Worm (Caenorhabditis elegans) whole organism, L4 larva: Measurements from ENCODE around the gene B0244.5.

Experiments
- F10B5.3 ChIP-seq: sonication (generic microtip); optimal IDR thresholded peaks from 2 replicates; lab custom pipeline; 2016; ENCODE audit warnings: mild to moderate bottlenecking, missing genetic modification characterization, missing compliant biosample characterization
- F37D6.2 ChIP-seq: sonication (generic microtip); optimal IDR thresholded peaks from 2 replicates; lab custom pipeline; 2016; ENCODE audit warnings: mild to moderate bottlenecking, missing genetic modification characterization, missing compliant biosample characterization
- T26A8.4 ChIP-seq: fragments of 200-800 bp; sonication (Bioruptor generic); IDR thresholded peaks from 2 replicates; pipeline ENCODE4 v1.3.6; 2022; ENCODE audit warnings: missing genetic modification characterization, missing compliant biosample characterization
- Y75B8A.6 ChIP-seq: fragments of 200-800 bp; sonication (Bioruptor generic); IDR thresholded peaks from 2 replicates; pipeline ENCODE4 v1.3.6; 2022; ENCODE audit warnings: missing genetic modification reagents, missing genetic modification characterization, missing compliant biosample characterization
- ZK337.2 ChIP-seq: fragments of 200-800 bp; sonication (Bioruptor generic); IDR thresholded peaks from 2 replicates; pipeline ENCODE4 v1.3.6; 2022; ENCODE audit warnings: missing genetic modification reagents, missing genetic modification characterization, missing compliant biosample characterization
- arid-1 ChIP-seq: fragments of 200-800 bp; sonication (Bioruptor generic); conservative IDR thresholded peaks from 2 replicates; pipeline ENCODE4 v1.3.6; 2022; ENCODE audit warnings: missing genetic modification reagents, missing genetic modification characterization, missing compliant biosample characterization
- attf-4 ChIP-seq: sonication (generic microtip); optimal IDR thresholded peaks from 3 replicates; lab custom pipeline; 2017; ENCODE audit warnings: missing biosample characterization, missing genetic modification characterization
- ceh-20 ChIP-seq: fragments of 200-800 bp; sonication (Bioruptor generic); IDR thresholded peaks from 2 replicates; pipeline ENCODE4 v1.3.6; 2022; ENCODE audit warnings: missing genetic modification reagents, missing genetic modification characterization, missing compliant biosample characterization
- ceh-44 ChIP-seq: fragments of 200-800 bp; sonication (Bioruptor generic); IDR thresholded peaks from 2 replicates; pipeline ENCODE4 v1.3.6; 2022; ENCODE audit warnings: missing genetic modification reagents, missing genetic modification characterization, missing compliant biosample characterization
- ceh-62 ChIP-seq: sonication (generic microtip); optimal IDR thresholded peaks from 2 replicates; lab custom pipeline; 2017; ENCODE audit warnings: missing biosample characterization, missing genetic modification characterization
- ces-1 ChIP-seq: fragments of 150-350 bp; sonication (generic microtip); optimal IDR thresholded peaks from 4 replicates; lab custom pipeline; 2014; ENCODE audit warnings: missing biosample characterization, missing genetic modification reagents, missing genetic modification characterization
- ctbp-1 ChIP-seq: fragments of 200-800 bp; sonication (Bioruptor generic); IDR thresholded peaks from 2 replicates; pipeline ENCODE4 v1.3.6; 2022; ENCODE audit warnings: missing genetic modification reagents, missing genetic modification characterization, missing compliant biosample characterization
- daf-8 ChIP-seq: fragments of 200-800 bp; sonication (Bioruptor generic); IDR thresholded peaks from 2 replicates; pipeline ENCODE4 v1.3.6; 2022; ENCODE audit warnings: missing genetic modification characterization, missing compliant biosample characterization
- dmd-6 ChIP-seq: fragments of 200-800 bp; sonication (Bioruptor generic); IDR thresholded peaks from 2 replicates; pipeline ENCODE4 v1.3.6; 2022; ENCODE audit warnings: missing genetic modification reagents, missing genetic modification characterization, missing compliant biosample characterization
- dmd-8 ChIP-seq: fragments of 200-800 bp; sonication (Bioruptor generic); IDR thresholded peaks from 2 replicates; pipeline ENCODE4 v1.3.6; 2022; ENCODE audit warnings: missing genetic modification characterization, missing compliant biosample characterization
- dmd-9 ChIP-seq: fragments of 200-800 bp; sonication (Bioruptor generic); IDR thresholded peaks from 2 replicates; pipeline ENCODE4 v1.3.6; 2022; ENCODE audit warnings: missing genetic modification reagents, missing genetic modification characterization, missing compliant biosample characterization
- dpl-1 ChIP-seq: fragments of 150-350 bp; optimal IDR thresholded peaks from 2 replicates; lab custom pipeline; 2014; ENCODE audit warnings: missing biosample characterization, missing genetic modification reagents, missing genetic modification characterization
- egl-43 ChIP-seq: fragments of 200-800 bp; sonication (Bioruptor generic); IDR thresholded peaks from 2 replicates; pipeline ENCODE4 v1.3.6; 2022; ENCODE audit warnings: missing genetic modification reagents, missing genetic modification characterization, missing compliant biosample characterization
- fos-1 ChIP-seq: fragments of 150-350 bp; optimal IDR thresholded peaks from 2 replicates; lab custom pipeline; 2014; ENCODE audit warnings: missing biosample characterization, missing genetic modification characterization
- gei-8 ChIP-seq: fragments of 200-800 bp; sonication (Bioruptor generic); optimal IDR thresholded peaks from 2 replicates; lab custom pipeline; 2018; ENCODE audit warnings: mild to moderate bottlenecking, missing genetic modification characterization, missing compliant biosample characterization
- hlh-30 ChIP-seq: sonication (generic microtip); optimal IDR thresholded peaks from 2 replicates; lab custom pipeline; 2017; ENCODE audit warnings: antibody characterized with exemption, mild to moderate bottlenecking, missing genetic modification characterization, missing compliant biosample characterization; ENCODE audit not compliant: insufficient read depth
- lin-1 ChIP-seq: fragments of 200-800 bp; sonication (Bioruptor generic); IDR thresholded peaks from 2 replicates; pipeline ENCODE4 v1.3.6; 2022; ENCODE audit warnings: missing genetic modification reagents, missing genetic modification characterization, missing compliant biosample characterization
- lin-15B ChIP-seq: fragments of 150-350 bp; sonication (generic microtip); optimal IDR thresholded peaks from 3 replicates; lab custom pipeline; 2014; ENCODE audit warnings: missing biosample characterization, missing genetic modification characterization
- lin-39 ChIP-seq: fragments of 150-350 bp; optimal IDR thresholded peaks from 2 replicates; lab custom pipeline; 2014; ENCODE audit warnings: missing biosample characterization, missing genetic modification reagents, missing genetic modification characterization
- lsy-2 ChIP-seq, 2 experiments: fragments of 150-350 bp in 1 of 2; sonication (generic microtip) in 1 of 2; optimal IDR thresholded peaks; 2 replicates each; lab custom pipeline; 2014 to 2017; ENCODE audit warnings: missing biosample characterization in 2 of 2, missing genetic modification characterization in 2 of 2
- madf-9 ChIP-seq: fragments of 200-800 bp; sonication (Bioruptor generic); conservative IDR thresholded peaks from 2 replicates; pipeline ENCODE4 v1.3.6; 2022; ENCODE audit warnings: missing genetic modification reagents, missing genetic modification characterization, missing compliant biosample characterization
- mep-1 ChIP-seq: fragments of 150-350 bp; sonication (generic microtip); optimal IDR thresholded peaks from 3 replicates; lab custom pipeline; 2014; ENCODE audit warnings: missing biosample characterization, missing genetic modification characterization
- mes-2 ChIP-seq: sonication (generic microtip); optimal IDR thresholded peaks from 2 replicates; lab custom pipeline; 2016; ENCODE audit warnings: missing genotype, mild to moderate bottlenecking, missing genetic modification characterization, missing compliant biosample characterization; ENCODE audit not compliant: poor library complexity, severe bottlenecking
- nhr-10 ChIP-seq: fragments of 150-350 bp; optimal IDR thresholded peaks from 2 replicates; lab custom pipeline; 2014; ENCODE audit warnings: missing biosample characterization, missing genetic modification characterization
- nhr-102 ChIP-seq: sonication (generic microtip); optimal IDR thresholded peaks from 2 replicates; lab custom pipeline; 2016; ENCODE audit warnings: mild to moderate bottlenecking, missing genetic modification characterization, moderate library complexity, missing compliant biosample characterization
- nhr-11 ChIP-seq: fragments of 150-350 bp; optimal IDR thresholded peaks from 2 replicates; lab custom pipeline; 2014; ENCODE audit warnings: missing biosample characterization, missing genetic modification characterization
- nhr-41 ChIP-seq: fragments of 200-800 bp; sonication (Bioruptor generic); IDR thresholded peaks from 2 replicates; pipeline ENCODE4 v1.3.6; 2022; ENCODE audit warnings: missing genetic modification reagents, missing genetic modification characterization, missing compliant biosample characterization
- nhr-42 ChIP-seq: fragments of 200-800 bp; sonication (Bioruptor generic); IDR thresholded peaks from 2 replicates; pipeline ENCODE4 v1.3.6; 2022; ENCODE audit warnings: missing genetic modification characterization, missing compliant biosample characterization
- nhr-6 ChIP-seq: fragments of 150-350 bp; optimal IDR thresholded peaks from 2 replicates; lab custom pipeline; 2014; ENCODE audit warnings: missing biosample characterization, missing genetic modification characterization
- nhr-76 ChIP-seq: fragments of 150-350 bp; optimal IDR thresholded peaks from 2 replicates; lab custom pipeline; 2014; ENCODE audit warnings: missing biosample characterization, missing genetic modification characterization
- pha-4 ChIP-seq, 2 experiments: fragments of 150-350 bp in 1 of 2; fragments of 200-800 bp in 1 of 2; sonication (Bioruptor generic) in 1 of 2; IDR thresholded peaks in 1 of 2; optimal IDR thresholded peaks in 1 of 2; 2 replicates each; pipeline versions ENCODE4 v1.3.6 to Lab custom; 2014 to 2022; ENCODE audit warnings: missing genetic modification characterization in 2 of 2, missing genetic modification reagents in 2 of 2, missing biosample characterization in 1 of 2, missing compliant biosample characterization in 1 of 2
- rbr-2 ChIP-seq: sonication (generic microtip); optimal IDR thresholded peaks from 2 replicates; lab custom pipeline; 2016; ENCODE audit warnings: missing genotype, missing genetic modification characterization, missing compliant biosample characterization
- snpc-1.2 ChIP-seq: fragments of 200-800 bp; sonication (Bioruptor generic); IDR thresholded peaks from 2 replicates; pipeline ENCODE4 v1.3.6; 2022; ENCODE audit warnings: missing genetic modification reagents, missing genetic modification characterization, missing compliant biosample characterization
- spr-1 ChIP-seq: sonication (generic microtip); optimal IDR thresholded peaks from 2 replicates; lab custom pipeline; 2016; ENCODE audit warnings: mild to moderate bottlenecking, missing genetic modification characterization, missing compliant biosample characterization
- spr-3 ChIP-seq: fragments of 200-800 bp; sonication (Bioruptor generic); optimal IDR thresholded peaks from 2 replicates; lab custom pipeline; 2018; ENCODE audit warnings: mild to moderate bottlenecking, missing genetic modification characterization, missing compliant biosample characterization
- tag-97 ChIP-seq: fragments of 200-800 bp; sonication (Bioruptor generic); IDR thresholded peaks from 2 replicates; pipeline ENCODE4 v1.3.6; 2022; ENCODE audit warnings: missing genetic modification characterization, missing compliant biosample characterization
- tra-1 ChIP-seq: fragments of 200-800 bp; sonication (Bioruptor generic); IDR thresholded peaks from 2 replicates; pipeline ENCODE4 v1.3.6; 2022; ENCODE audit warnings: missing genetic modification reagents, missing genetic modification characterization, missing compliant biosample characterization
- unc-130 ChIP-seq: sonication (generic microtip); optimal IDR thresholded peaks from 2 replicates; lab custom pipeline; 2016; ENCODE audit warnings: missing genetic modification reagents, missing genetic modification characterization, missing compliant biosample characterization
- unc-39 ChIP-seq: sonication (generic microtip); optimal IDR thresholded peaks from 2 replicates; lab custom pipeline; 2017; ENCODE audit warnings: missing biosample characterization, missing genetic modification characterization
- vab-7 ChIP-seq: fragments of 200-800 bp; sonication (Bioruptor generic); IDR thresholded peaks from 2 replicates; pipeline ENCODE4 v1.3.6; 2022; ENCODE audit warnings: missing genetic modification reagents, missing genetic modification characterization, missing compliant biosample characterization
- zip-2 ChIP-seq: fragments of 150-350 bp; optimal IDR thresholded peaks from 2 replicates; lab custom pipeline; 2014; ENCODE audit warnings: missing biosample characterization, missing genetic modification characterization

The B0244.5 gene

DNA sequence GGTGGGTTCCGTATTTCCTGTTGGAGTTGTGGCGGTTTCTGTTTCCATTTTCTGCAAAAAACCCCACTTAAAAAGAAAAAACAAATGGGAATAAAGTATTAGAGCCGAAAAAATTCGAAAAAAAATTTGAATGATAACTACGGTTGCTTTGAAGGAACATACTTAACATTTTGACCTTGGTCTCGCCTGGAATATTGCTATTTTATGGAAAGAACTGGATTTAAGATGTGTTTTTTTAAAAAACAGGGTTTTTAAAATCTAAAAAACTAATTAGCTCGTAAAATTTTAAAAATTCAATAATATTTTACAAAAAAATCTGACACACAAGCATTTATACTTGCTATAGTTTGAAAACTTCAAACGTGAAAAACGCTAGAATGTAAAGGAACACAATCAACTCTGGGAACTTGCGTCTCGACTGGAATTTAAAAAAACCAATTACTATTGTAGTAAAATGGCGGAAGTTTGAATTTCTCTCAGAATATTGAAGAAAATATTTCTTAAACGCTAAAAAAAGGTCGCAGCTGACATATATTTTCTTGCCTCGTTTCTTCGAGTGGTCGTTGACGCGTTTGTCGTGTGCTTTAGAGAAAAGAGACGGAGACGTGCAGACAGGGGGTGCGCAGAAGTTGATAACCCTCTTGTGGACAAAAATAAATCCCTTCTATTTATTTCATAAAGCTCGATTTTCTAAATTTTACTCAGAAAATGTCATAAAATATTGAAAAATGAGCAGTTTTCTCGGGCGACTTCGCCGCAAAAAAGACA, 46.5 kb upstream of the B0244.5 start, which contains the start of the genes lgg-3 and rgs-5 (continued):
- no peak for TF ChIP-seq dmd-6 (GFP tag; lab: Robert Waterston, UW)
- TF ChIP-seq dmd-8 (GFP tag; lab: Robert Waterston, UW): no peak
- TF ChIP-seq nhr-11: no peak
- TF ChIP-seq daf-8 (GFP tag; lab: Robert Waterston, UW): no peak
- TF ChIP-seq nhr-10 (tag; lab: Kevin White, UChicago): no peak
- TF ChIP-seq snpc-1.2 (GFP tag; lab: Robert Waterston, UW): no peak
- TF ChIP-seq ctbp-1 (GFP tag; lab: Robert Waterston, UW): no peak
- TF ChIP-seq dmd-9 (GFP tag; lab: Robert Waterston, UW): no peak
- no peak for TF ChIP-seq zip-2
- TF ChIP-seq spr-3 (GFP tag; lab: Kevin White, UChicago): no peak
- TF ChIP-seq ceh-44 (GFP tag; lab: Robert Waterston, UW): no peak
- TF ChIP-seq unc-39 (tag; lab: Kevin White, UChicago): no peak
- TF ChIP-seq nhr-76 (tag; lab: Kevin White, UChicago): no peak
- TF ChIP-seq madf-9 (GFP tag; lab: Robert Waterston, UW): no peak
- TF ChIP-seq lin-1: no peak
- peak; percentile 60 for TF ChIP-seq mep-1 (tag; lab: Kevin White, UChicago)
- TF ChIP-seq ces-1 (GFP tag; lab: Kevin White, UChicago): no peak

- TF ChIP-seq T26A8.4 (GFP tag; lab: Robert Waterston, UW) (no peak), ceh-62 (tag; lab: Kevin White, UChicago) (no peak), fos-1 (tag; lab: Kevin White, UChicago) (no peak), rbr-2 (no peak), nhr-41 (no peak), nhr-6 (tag; lab: Kevin White, UChicago) (no peak), F10B5.3 (tag; lab: Kevin White, UChicago) (no peak)
Measured at ce11 chrIII:5701491-5701890, 43.2 kb upstream of the B0244.5 start.

DNA sequence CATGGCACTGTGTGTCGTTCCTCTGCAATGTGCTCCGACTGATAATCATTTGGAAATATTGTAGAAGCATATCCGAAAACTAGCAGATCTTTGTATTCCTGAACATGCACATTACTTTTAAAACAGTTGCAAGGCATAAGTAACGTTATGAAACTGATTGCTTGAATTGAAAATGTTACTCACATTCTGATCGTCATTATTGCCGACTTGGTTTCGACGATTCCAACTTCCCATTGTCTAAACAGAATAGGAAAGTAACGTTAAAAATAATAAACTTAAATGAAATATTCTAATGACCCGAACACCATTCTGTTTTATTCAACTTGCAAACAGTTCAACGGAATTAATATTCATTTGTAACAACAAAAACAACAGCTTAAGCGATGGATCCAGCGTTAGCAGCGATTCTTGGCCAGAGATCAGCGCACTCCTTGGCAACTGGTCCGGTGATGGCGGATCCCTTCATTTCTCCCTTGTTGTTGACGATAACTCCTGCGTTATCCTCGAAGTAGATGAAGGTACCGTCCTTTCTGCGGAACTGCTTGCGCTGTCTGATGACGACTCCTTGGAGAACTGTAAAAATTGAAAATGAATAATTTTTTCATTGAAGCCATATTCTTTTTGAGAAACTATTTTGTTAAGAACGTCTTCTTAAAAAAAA, 39.3 kb upstream of the B0244.5 start, which contains the start of gene swp-1:
TSS of gene swp-1 (minus strand) at position 298 of the 661 bp plus-strand sequence.
- TF ChIP-seq fos-1 (tag; lab: Kevin White, UChicago) (no peak), Y75B8A.6 (GFP tag; lab: Robert Waterston, UW) (no peak), tag-97 (no peak), lsy-2 (tag; optimal IDR thresholded peaks at IDR 0.05; lab: Kevin White, UChicago) (no peak), lin-15B (tag; lab: Kevin White, UChicago) (no peak), nhr-42 (no peak), dpl-1 (GFP tag; lab: Kevin White, UChicago) (no peak), egl-43 (GFP tag; lab: Robert Waterston, UW) (no peak), ceh-44 (GFP tag; lab: Robert Waterston, UW) (no peak), ceh-20 (no peak), hlh-30 (tag; lab: Kevin White, UChicago) (no peak), nhr-6 (tag; lab: Kevin White, UChicago) (no peak), lin-39 (tag; lab: Kevin White, UChicago) (no peak), arid-1 (GFP tag; lab: Robert Waterston, UW) (peak; percentile 70), attf-4 (tag; lab: Kevin White, UChicago) (no peak), spr-1 (no peak), F37D6.2 (tag; lab: Kevin White, UChicago) (no peak), ZK337.2 (no peak), unc-130 (peak; percentile 5), vab-7 (no peak), pha-4 (GFP tag; IDR thresholded peaks at IDR 0.05; lab: Robert Waterston, UW) (no peak), pha-4 (tag; optimal IDR thresholded peaks at IDR 0.05; lab: Kevin White, UChicago) (no peak), mes-2 (tag; lab: Kevin White, UChicago) (no peak), gei-8 (GFP tag; lab: Kevin White, UChicago) (no peak), F10B5.3 (tag; lab: Kevin White, UChicago) (no peak), nhr-102 (tag; lab: Kevin White, UChicago) (no peak), tra-1 (GFP tag; lab: Robert Waterston, UW) (no peak)
